Worm (Caenorhabditis elegans) whole organism, early embryonic: ENCODE results near the gene tyra-2.

Experiments used
- B0310.2 ChIP-seq: sonication (generic microtip); optimal IDR thresholded peaks from 2 replicates; lab custom pipeline; 2016; ENCODE audit warnings: mild to moderate bottlenecking, missing genetic modification characterization, missing compliant biosample characterization
- F13C5.2 ChIP-seq: sonication (generic microtip); optimal IDR thresholded peaks from 2 replicates; lab custom pipeline; 2017; ENCODE audit warnings: mild to moderate bottlenecking, missing genetic modification characterization, inconsistent platforms, missing compliant biosample characterization
- aly-1 ChIP-seq: sonication (generic microtip); optimal IDR thresholded peaks from 2 replicates; lab custom pipeline; 2016; ENCODE audit warnings: missing genetic modification characterization, missing compliant biosample characterization
- ama-1 ChIP-seq: fragments of 150-350 bp; optimal IDR thresholded peaks from 2 replicates; lab custom pipeline; 2014
- ceh-13 ChIP-seq: fragments of 200-800 bp; sonication (Bioruptor generic); optimal IDR thresholded peaks from 2 replicates; lab custom pipeline; 2018; ENCODE audit warnings: mild to moderate bottlenecking, missing genetic modification characterization, missing compliant biosample characterization
- ceh-36 ChIP-seq: sonication (generic microtip); optimal IDR thresholded peaks from 2 replicates; lab custom pipeline; 2016; ENCODE audit warnings: missing genetic modification characterization, inconsistent platforms, missing compliant biosample characterization
- ets-7 ChIP-seq: sonication (generic microtip); optimal IDR thresholded peaks from 2 replicates; lab custom pipeline; 2016; ENCODE audit warnings: missing genotype, missing genetic modification characterization, missing compliant biosample characterization
- flt-1 ChIP-seq: fragments of 200-800 bp; sonication (Bioruptor generic); IDR thresholded peaks from 2 replicates; pipeline ENCODE4 v1.3.6; 2022; ENCODE audit warnings: missing genetic modification characterization, missing compliant biosample characterization
- hmbx-1 ChIP-seq: sonication (generic microtip); optimal IDR thresholded peaks from 2 replicates; lab custom pipeline; 2016; ENCODE audit warnings: mild to moderate bottlenecking, missing genetic modification characterization, missing compliant biosample characterization
- hmg-4 ChIP-seq: fragments of 200-800 bp; sonication (Bioruptor generic); optimal IDR thresholded peaks from 2 replicates; lab custom pipeline; 2018; ENCODE audit warnings: mild to moderate bottlenecking, missing genetic modification characterization, missing compliant biosample characterization
- hnd-1 ChIP-seq: sonication (generic microtip); optimal IDR thresholded peaks from 2 replicates; lab custom pipeline; 2016; ENCODE audit warnings: missing genetic modification characterization, missing compliant biosample characterization
- pes-1 ChIP-seq: fragments of 200-800 bp; sonication (Bioruptor generic); IDR thresholded peaks from 2 replicates; pipeline ENCODE4 v1.3.6; 2022; ENCODE audit warnings: missing genetic modification reagents, missing genetic modification characterization, missing compliant biosample characterization
- scrt-1 ChIP-seq: fragments of 200-800 bp; sonication (Bioruptor generic); IDR thresholded peaks from 2 replicates; pipeline ENCODE4 v1.3.6; 2022; ENCODE audit warnings: missing genetic modification characterization, missing compliant biosample characterization
- sea-1 ChIP-seq: fragments of 200-800 bp; sonication (Bioruptor generic); conservative IDR thresholded peaks from 2 replicates; pipeline ENCODE4 v1.3.6; 2022; ENCODE audit warnings: missing genetic modification characterization, missing compliant biosample characterization
- tbx-11 ChIP-seq: fragments of 200-800 bp; sonication (Bioruptor generic); IDR thresholded peaks from 2 replicates; pipeline ENCODE4 v1.3.6; 2022; ENCODE audit warnings: missing genetic modification characterization, missing compliant biosample characterization
- tbx-37 ChIP-seq: fragments of 200-800 bp; sonication (Bioruptor generic); conservative IDR thresholded peaks from 2 replicates; pipeline ENCODE4 v1.3.6; 2022; ENCODE audit warnings: missing genetic modification reagents, missing genetic modification characterization, missing compliant biosample characterization
- tra-4 ChIP-seq: sonication (generic microtip); optimal IDR thresholded peaks from 2 replicates; lab custom pipeline; 2017; ENCODE audit warnings: missing genetic modification characterization, missing compliant biosample characterization

tyra-2 gene

DNA sequence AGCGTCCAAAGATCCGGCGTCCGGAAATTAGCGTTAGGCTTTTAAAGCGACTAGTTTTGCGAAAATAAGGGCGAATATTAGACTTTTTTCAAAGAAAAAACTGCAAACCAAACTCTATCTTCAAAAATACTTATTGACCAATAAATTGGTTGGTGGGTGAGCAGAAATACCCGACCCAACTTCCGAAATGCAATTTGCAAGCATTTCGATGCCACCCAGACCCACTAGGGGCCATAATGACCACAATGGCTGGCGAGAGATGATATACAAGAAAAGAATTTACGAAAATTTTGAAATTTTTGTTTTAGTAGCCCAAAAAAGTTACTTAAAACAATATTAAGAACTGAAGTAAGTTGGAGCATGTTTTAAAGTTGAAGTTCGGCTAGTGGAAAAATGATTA is 35.2 kb downstream of the tyra-2 start:
- TF ChIP-seq aly-1 (tag; lab: Kevin White, UChicago) (no peak), ets-7 (tag; lab: Kevin White, UChicago) (no peak), ceh-13 (no peak), hmbx-1 (no peak)

DNA sequence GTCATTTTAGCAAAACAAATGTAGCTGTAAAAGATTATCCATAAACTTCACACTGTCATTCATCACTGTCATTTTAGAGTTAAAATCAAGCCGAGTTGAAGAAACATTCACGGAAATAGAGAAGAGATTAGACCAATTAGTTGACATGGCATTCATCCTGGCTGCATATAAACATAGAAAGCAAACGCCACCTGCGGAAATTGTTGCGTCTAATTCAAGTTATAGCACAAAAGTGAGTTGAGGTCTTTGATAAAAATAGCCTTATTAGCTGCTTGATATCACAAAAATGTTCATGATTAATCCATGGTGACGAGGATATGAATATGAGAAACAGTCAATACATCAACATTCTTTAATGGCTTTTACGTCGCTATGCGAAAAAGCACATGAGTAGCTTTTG is 36.8 kb downstream of the tyra-2 start:
- TF ChIP-seq tbx-37 (GFP tag; lab: Robert Waterston, UW): no peak

DNA sequence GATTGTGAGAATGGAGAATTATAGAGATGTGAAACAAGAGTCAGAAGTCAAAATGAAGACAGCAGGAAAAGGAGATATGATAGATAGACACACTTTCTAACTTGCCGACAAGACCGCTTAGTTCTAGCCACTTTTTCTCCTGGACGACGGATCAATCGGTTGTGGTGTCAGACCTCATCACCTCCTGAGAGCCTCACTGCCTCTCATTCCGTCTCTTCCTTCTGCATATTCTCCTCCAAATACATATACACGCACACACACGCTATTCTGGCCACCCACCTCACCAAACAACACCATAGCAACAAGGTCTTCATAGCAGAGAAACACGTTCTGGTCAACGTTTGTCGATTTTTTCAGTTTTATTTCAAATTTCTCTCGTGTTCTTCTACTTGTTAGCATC is 38.3 kb downstream of the tyra-2 start, which contains the start of gene F01E11.3:
Gene F01E11.3 (plus strand): TSS at position 301 of the 400 bp plus-strand sequence.
- no peak for TF ChIP-seq ceh-13
- no peak for TF ChIP-seq tra-4 (tag; lab: Kevin White, UChicago)

DNA sequence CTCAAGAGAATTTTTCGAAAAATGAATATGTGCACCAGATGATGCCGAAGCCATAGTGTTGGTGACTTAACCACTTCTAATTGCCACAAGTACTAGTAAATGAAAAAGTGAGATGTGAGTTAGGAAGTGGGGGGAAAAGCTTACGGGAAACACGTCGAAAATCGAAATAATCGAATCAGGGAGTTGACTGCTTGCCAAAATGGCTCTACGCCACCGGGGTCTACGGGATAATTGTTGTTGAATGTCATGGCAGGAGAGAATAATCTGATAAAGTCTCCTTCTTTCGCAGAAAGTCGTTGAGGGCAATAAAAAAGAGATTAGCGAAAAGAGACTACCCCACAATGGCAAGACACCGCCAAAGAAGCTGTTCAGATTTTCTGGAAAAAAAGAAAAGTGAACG is 41.5 kb downstream of the tyra-2 start:
- TF ChIP-seq tbx-37 (GFP tag; lab: Robert Waterston, UW) (no peak), hmbx-1 (no peak), scrt-1 (GFP tag; lab: Robert Waterston, UW) (no peak), B0310.2 (tag; lab: Kevin White, UChicago) (no peak), pes-1 (GFP tag; lab: Robert Waterston, UW) (no peak), tra-4 (tag; lab: Kevin White, UChicago) (no peak), ceh-13 (no peak), ceh-36 (no peak), hmg-4 (GFP tag; lab: Kevin White, UChicago) (no peak)

DNA sequence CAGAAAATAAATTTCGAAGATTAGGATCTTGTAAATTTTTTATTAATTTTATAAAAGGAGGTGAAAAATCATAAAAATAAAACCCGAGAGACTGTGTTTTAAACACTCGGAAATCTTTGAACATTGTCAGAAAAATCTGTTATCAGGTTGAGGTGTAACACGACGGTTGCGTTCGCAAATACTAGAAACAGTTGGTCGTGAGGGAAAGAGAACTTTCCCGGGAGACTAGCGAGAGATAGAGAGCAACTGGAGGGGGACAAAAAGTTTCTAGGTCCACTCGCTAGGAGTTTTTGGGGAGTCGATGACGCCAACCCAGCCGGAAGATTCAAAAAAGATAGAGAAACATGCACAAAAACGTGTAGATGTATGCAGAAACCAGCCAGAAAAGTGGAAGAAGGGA is 43.0 kb downstream of the tyra-2 start:
- TF ChIP-seq pes-1 (GFP tag; lab: Robert Waterston, UW) (no peak), ama-1 (lab: Kevin White, UChicago) (no peak), ceh-36 (no peak), sea-1 (GFP tag; lab: Robert Waterston, UW) (no peak), ceh-13 (no peak), tra-4 (tag; lab: Kevin White, UChicago) (no peak), hmbx-1 (no peak)

DNA sequence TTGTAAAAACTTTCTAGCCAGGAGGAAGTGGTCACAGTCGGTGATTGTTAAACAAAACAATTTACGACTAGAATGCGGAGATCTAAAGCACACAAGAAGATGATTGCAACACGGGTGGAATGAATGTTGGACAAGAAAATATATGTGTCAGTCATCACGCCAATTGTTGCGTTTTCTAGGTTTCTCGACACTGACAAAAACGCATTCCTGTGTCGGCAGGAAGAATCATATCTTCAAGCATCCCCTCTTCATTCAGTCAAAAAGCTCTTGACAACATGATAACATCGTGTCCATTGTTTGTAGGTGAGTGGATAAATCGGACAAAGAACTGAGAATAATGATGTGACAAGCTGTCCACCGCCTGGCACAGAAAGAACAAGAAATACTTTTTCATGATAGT is 45.8 kb downstream of the tyra-2 start:
- TF ChIP-seq tbx-11 (GFP tag; lab: Robert Waterston, UW) (no peak), aly-1 (tag; lab: Kevin White, UChicago) (no peak), B0310.2 (tag; lab: Kevin White, UChicago) (no peak), tbx-37 (GFP tag; lab: Robert Waterston, UW) (no peak), ceh-13 (no peak)

DNA sequence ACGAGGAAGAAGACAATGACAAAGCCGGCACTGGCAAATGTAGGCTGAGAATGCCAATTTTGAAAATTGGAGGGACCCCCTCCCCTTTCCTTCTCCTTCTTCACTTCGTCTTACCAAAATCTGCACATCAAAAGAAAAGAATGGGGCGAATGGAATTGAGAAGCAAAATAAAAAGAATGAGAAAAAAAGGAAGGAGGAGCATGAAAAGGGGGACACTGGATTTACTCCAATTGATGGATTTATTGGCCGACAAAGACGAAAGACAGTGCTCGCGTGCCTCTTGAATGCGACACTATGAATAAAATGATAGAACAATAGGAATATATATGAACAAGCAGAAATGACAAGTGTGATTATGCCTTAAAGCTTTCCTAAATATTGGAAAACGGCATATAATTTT is 46.5 kb downstream of the tyra-2 start:
- no peak for TF ChIP-seq aly-1 (tag; lab: Kevin White, UChicago)
- TF ChIP-seq flt-1: no peak
- TF ChIP-seq hmbx-1: no peak
- no peak for TF ChIP-seq ama-1 (lab: Kevin White, UChicago)
- TF ChIP-seq ceh-13: no peak
- TF ChIP-seq scrt-1 (GFP tag; lab: Robert Waterston, UW): no peak
- TF ChIP-seq B0310.2 (tag; lab: Kevin White, UChicago): no peak
- no peak for TF ChIP-seq sea-1 (GFP tag; lab: Robert Waterston, UW)
- TF ChIP-seq tbx-11 (GFP tag; lab: Robert Waterston, UW): no peak
- TF ChIP-seq ceh-36: no peak
- TF ChIP-seq hmg-4 (GFP tag; lab: Kevin White, UChicago): no peak
- no peak for TF ChIP-seq tra-4 (tag; lab: Kevin White, UChicago)

DNA sequence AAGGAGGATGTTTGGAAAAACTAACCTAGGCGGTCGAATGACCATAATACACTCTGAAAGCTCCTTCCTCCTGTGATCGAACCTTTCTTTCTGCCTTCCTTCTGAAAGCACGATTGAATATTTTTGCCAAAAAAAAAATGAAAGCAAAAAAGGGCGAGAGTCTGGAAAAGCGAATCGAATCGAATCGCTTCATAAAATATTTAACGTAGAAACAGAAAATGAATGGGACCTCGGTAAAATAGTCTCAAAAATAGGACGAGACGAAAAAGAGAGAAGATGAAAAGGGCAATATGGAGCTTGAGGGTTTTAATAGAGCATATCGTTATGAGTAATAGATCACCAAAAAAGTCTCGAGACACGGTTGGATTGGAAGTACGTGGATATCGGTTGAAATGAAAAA is 49.1 kb downstream of the tyra-2 start, which contains the start of gene inx-1:
Gene inx-1 (minus strand): TSS at position 101 of the 400 bp plus-strand sequence.
- no peak for TF ChIP-seq ceh-13
- TF ChIP-seq F13C5.2 (tag; lab: Kevin White, UChicago): no peak
- no peak for TF ChIP-seq tra-4 (tag; lab: Kevin White, UChicago)
- no peak for TF ChIP-seq scrt-1 (GFP tag; lab: Robert Waterston, UW)
- no peak for TF ChIP-seq ets-7 (tag; lab: Kevin White, UChicago)
- TF ChIP-seq flt-1: no peak
- no peak for TF ChIP-seq B0310.2 (tag; lab: Kevin White, UChicago)
- no peak for TF ChIP-seq aly-1 (tag; lab: Kevin White, UChicago)
- TF ChIP-seq tbx-37 (GFP tag; lab: Robert Waterston, UW): no peak

DNA sequence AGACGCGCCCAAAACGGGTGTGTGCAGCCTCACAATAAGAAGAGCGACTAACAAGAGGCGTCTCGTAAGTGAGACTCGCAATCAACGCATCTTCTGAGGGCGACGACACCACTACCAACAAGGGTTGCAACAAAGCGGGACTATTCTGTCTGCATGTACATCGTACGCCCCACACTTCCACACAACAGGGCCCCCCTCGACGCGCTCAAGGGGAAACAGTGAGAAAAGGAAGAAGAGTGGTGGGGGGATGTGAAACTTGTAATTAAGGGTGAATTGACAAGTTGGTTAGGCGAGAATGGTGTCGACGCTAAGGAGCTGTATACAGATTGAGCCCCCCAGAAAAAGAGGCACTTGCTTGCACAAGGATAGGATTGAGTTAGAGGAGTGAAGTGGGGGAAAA is 52.0 kb downstream of the tyra-2 start:
- TF ChIP-seq ama-1 (lab: Kevin White, UChicago) (no peak), pes-1 (GFP tag; lab: Robert Waterston, UW) (no peak), tra-4 (tag; lab: Kevin White, UChicago) (no peak), tbx-11 (GFP tag; lab: Robert Waterston, UW) (no peak), ets-7 (tag; lab: Kevin White, UChicago) (no peak), flt-1 (no peak), hmg-4 (GFP tag; lab: Kevin White, UChicago) (no peak), ceh-36 (no peak), aly-1 (tag; lab: Kevin White, UChicago) (no peak), sea-1 (GFP tag; lab: Robert Waterston, UW) (no peak), scrt-1 (GFP tag; lab: Robert Waterston, UW) (no peak), F13C5.2 (tag; lab: Kevin White, UChicago) (no peak), B0310.2 (tag; lab: Kevin White, UChicago) (no peak), hmbx-1 (no peak), ceh-13 (no peak), hnd-1 (no peak), tbx-37 (GFP tag; lab: Robert Waterston, UW) (no peak)
